Fruit fly (Drosophila melanogaster): Measurements from ENCODE around the gene RFeSP.

The RFeSP gene

DNA sequence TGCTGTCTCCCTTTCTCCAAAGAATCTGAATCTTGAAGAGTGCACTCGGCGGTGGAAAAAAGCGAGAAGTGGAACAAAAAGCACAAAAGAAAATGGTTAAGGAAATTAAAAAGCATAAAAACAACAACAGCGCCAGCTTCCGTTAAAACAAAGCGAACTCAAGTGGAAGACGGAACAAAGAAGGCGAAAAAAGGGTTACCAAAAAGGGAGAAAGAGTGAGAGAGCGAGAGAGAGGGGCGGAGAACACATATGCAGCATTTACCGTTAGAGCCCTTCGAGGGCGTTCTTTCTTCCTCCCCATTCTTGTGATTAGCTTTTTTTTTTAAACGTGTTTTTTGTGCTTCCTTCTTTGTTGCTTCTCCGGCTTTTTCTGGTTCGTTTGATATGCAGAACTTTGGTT, 44.2 kb upstream of the RFeSP start (continued):
- TF ChIP-seq CG4730 (GFP tag; IDR thresholded peaks at IDR 0.05) (0 out of 2 replicates have a peak, but pooled peaks have one; percentile 4), CG10209 (GFP tag; optimal IDR thresholded peaks at IDR 0.05) (no peak), Pdp1 (GFP tag; optimal IDR thresholded peaks at IDR 0.05) (no peak), luna (GFP tag; optimal IDR thresholded peaks at IDR 0.05) (no peak), cato (GFP tag; optimal IDR thresholded peaks at IDR 0.05; ENCODE audit: borderline replicate concordance) (no peak), yki (optimal IDR thresholded peaks at IDR 0.05) (no peak), CG3065 (GFP tag; optimal IDR thresholded peaks at IDR 0.05) (no peak), zfh1 (GFP tag; IDR thresholded peaks at IDR 0.05) (no peak), Mrtf (GFP tag; IDR thresholded peaks at IDR 0.05) (no peak), CG1832 (GFP tag; optimal IDR thresholded peaks at IDR 0.05) (peak; percentile 7), CG14667 (GFP tag; IDR thresholded peaks at IDR 0.05) (no peak), Meics (GFP tag; optimal IDR thresholded peaks at IDR 0.05) (no peak), pros (GFP tag; optimal IDR thresholded peaks at IDR 0.05) (peak; percentile 15), sqz (GFP tag; optimal IDR thresholded peaks at IDR 0.05) (peak; percentile 65), CG14014 (GFP tag; IDR thresholded peaks at IDR 0.05) (no peak), HLH3B (GFP tag; IDR thresholded peaks at IDR 0.05) (no peak), Med (GFP tag) (no peak), CG4328 (GFP tag; optimal IDR thresholded peaks at IDR 0.05) (no peak), Rx (GFP tag; IDR thresholded peaks at IDR 0.05) (no peak), CG11398 (GFP tag; optimal IDR thresholded peaks at IDR 0.05) (no peak), Six4 (GFP tag; optimal IDR thresholded peaks at IDR 0.05) (no peak), Asciz (GFP tag; optimal IDR thresholded peaks at IDR 0.05) (no peak), ems (GFP tag; optimal IDR thresholded peaks at IDR 0.05) (no peak), tll (GFP tag; optimal IDR thresholded peaks at IDR 0.05) (no peak), Ssrp (tag; optimal IDR thresholded peaks at IDR 0.05) (no peak), ham (GFP tag; IDR thresholded peaks at IDR 0.05) (no peak), CG4854 (GFP tag; optimal IDR thresholded peaks at IDR 0.05) (no peak), Chrac-16 (GFP tag; optimal IDR thresholded peaks at IDR 0.05) (no peak), CG32767 (GFP tag; IDR thresholded peaks at IDR 0.05) (no peak), Trl (optimal IDR thresholded peaks at IDR 0.05) (peak in 1 of 2 experiments; percentile 14), Trl (GFP tag; optimal IDR thresholded peaks at IDR 0.05) (no peak), Bteb2 (GFP tag; optimal IDR thresholded peaks at IDR 0.05) (no peak), maf-S (GFP tag; optimal IDR thresholded peaks at IDR 0.05) (no peak), CG11504 (tag; optimal IDR thresholded peaks at IDR 0.05) (no peak), CG34376 (GFP tag; optimal IDR thresholded peaks at IDR 0.05) (no peak), CG10543 (GFP tag; optimal IDR thresholded peaks at IDR 0.05) (no peak), CG12769 (tag; optimal IDR thresholded peaks at IDR 0.05) (no peak)

dm6 chr2L:1656835-1657541, 43.0 kb upstream of the RFeSP start:
- TF ChIP-seq CG33213 (GFP tag; optimal IDR thresholded peaks at IDR 0.05) (no peak), Xrp1 (GFP tag; IDR thresholded peaks at IDR 0.05) (no peak), CG6654 (GFP tag; optimal IDR thresholded peaks at IDR 0.05) (no peak), CG7786 (GFP tag; optimal IDR thresholded peaks at IDR 0.05) (no peak), CG13123 (GFP tag; optimal IDR thresholded peaks at IDR 0.05) (no peak), CHES-1-like (GFP tag; optimal IDR thresholded peaks at IDR 0.05) (no peak), CG7987 (GFP tag; optimal IDR thresholded peaks at IDR 0.05) (no peak), BEAF-32 (GFP tag; optimal IDR thresholded peaks at IDR 0.05) (no peak), trem (tag; optimal IDR thresholded peaks at IDR 0.05) (no peak), prd (optimal IDR thresholded peaks at IDR 0.05) (no peak), prd (GFP tag; IDR thresholded peaks at IDR 0.05) (no peak), CG31365 (tag; optimal IDR thresholded peaks at IDR 0.05) (no peak), ash1 (GFP tag; optimal IDR thresholded peaks at IDR 0.05) (no peak), CG14710 (tag; optimal IDR thresholded peaks at IDR 0.05) (no peak), CG12769 (tag; optimal IDR thresholded peaks at IDR 0.05) (peak; percentile 51), ems (GFP tag; optimal IDR thresholded peaks at IDR 0.05) (no peak), Aef1 (GFP tag; IDR thresholded peaks at IDR 0.05) (peak; percentile 17; the same call in 1 of the 3 replicates), zf30C (GFP tag; optimal IDR thresholded peaks at IDR 0.05) (no peak)

Measured in whole organism, embryonic.